Fruit fly (Drosophila melanogaster): ENCODE measurements around the gene CG7824.

Gene CG7824

dm6 chr3R:29834759-29835709 lies 23.7 kb downstream of the CG7824 start, which contains the start of gene Atg16 (continued):
- no peak for TF ChIP-seq Hr78 (GFP tag; optimal IDR thresholded peaks at IDR 0.05)
- no peak for TF ChIP-seq otp (GFP tag; IDR thresholded peaks at IDR 0.05)
- TF ChIP-seq CG31224 (GFP tag; IDR thresholded peaks at IDR 0.05) = no peak
- TF ChIP-seq Optix (GFP tag; IDR thresholded peaks at IDR 0.05) = no peak
- TF ChIP-seq CG3726 (GFP tag; IDR thresholded peaks at IDR 0.05) = no peak
- no peak for TF ChIP-seq Hand (GFP tag; optimal IDR thresholded peaks at IDR 0.05)
- no peak for TF ChIP-seq jigr1 (GFP tag; IDR thresholded peaks at IDR 0.05)
- TF ChIP-seq sc (optimal IDR thresholded peaks at IDR 0.05) = no peak
- no peak for TF ChIP-seq sc (GFP tag; optimal IDR thresholded peaks at IDR 0.05)
- no peak for TF ChIP-seq CG2199 (GFP tag; IDR thresholded peaks at IDR 0.05)
- TF ChIP-seq gcm (GFP tag; optimal IDR thresholded peaks at IDR 0.05) = no peak
- no peak for TF ChIP-seq Hr39 (optimal IDR thresholded peaks at IDR 0.05)
- no peak for TF ChIP-seq CG3281 (GFP tag; optimal IDR thresholded peaks at IDR 0.05)
- peak; percentile 95 for TF ChIP-seq amos (GFP tag; IDR thresholded peaks at IDR 0.05; ENCODE audit: partially characterized antibody)
- TF ChIP-seq CG14860 (GFP tag; IDR thresholded peaks at IDR 0.05; ENCODE audit: partially characterized antibody) = peak; percentile 92
- no peak for TF ChIP-seq pum (GFP tag; optimal IDR thresholded peaks at IDR 0.05)
- TF ChIP-seq CG3407 (GFP tag; optimal IDR thresholded peaks at IDR 0.05) = no peak
- TF ChIP-seq MBD-R2 (GFP tag; IDR thresholded peaks at IDR 0.05) = peak; percentile 75
- TF ChIP-seq CG15514 (GFP tag; optimal IDR thresholded peaks at IDR 0.05) = no peak
- no peak for TF ChIP-seq CG34376 (GFP tag; optimal IDR thresholded peaks at IDR 0.05)
- no peak for TF ChIP-seq PHDP (tag; optimal IDR thresholded peaks at IDR 0.05)
- TF ChIP-seq CkIIα-i1 (GFP tag; IDR thresholded peaks at IDR 0.05) = no peak
- TF ChIP-seq Dad (GFP tag; optimal IDR thresholded peaks at IDR 0.05) = no peak
- no peak for TF ChIP-seq CG32532 (GFP tag; IDR thresholded peaks at IDR 0.05)
- peak; percentile 94 for TF ChIP-seq vnd (GFP tag; IDR thresholded peaks at IDR 0.05; ENCODE audit: partially characterized antibody)
- no peak for TF ChIP-seq CG1024 (GFP tag; IDR thresholded peaks at IDR 0.05)
- no peak for TF ChIP-seq Elba2 (GFP tag; optimal IDR thresholded peaks at IDR 0.05)
- peak; percentile 86 for TF ChIP-seq CG42726 (GFP tag; IDR thresholded peaks at IDR 0.05; ENCODE audit: partially characterized antibody)
- no peak for TF ChIP-seq CG9876 (GFP tag; optimal IDR thresholded peaks at IDR 0.05)
- TF ChIP-seq pros (GFP tag; optimal IDR thresholded peaks at IDR 0.05) = no peak
- TF ChIP-seq slou (GFP tag; optimal IDR thresholded peaks at IDR 0.05) = no peak
- TF ChIP-seq h (optimal IDR thresholded peaks at IDR 0.05) = no peak
- no peak for TF ChIP-seq en (GFP tag; optimal IDR thresholded peaks at IDR 0.05)
- no peak for TF ChIP-seq H2.0 (GFP tag; IDR thresholded peaks at IDR 0.05)
- no peak for TF ChIP-seq Rx (GFP tag; IDR thresholded peaks at IDR 0.05)
- no peak for TF ChIP-seq Dfd (GFP tag; optimal IDR thresholded peaks at IDR 0.05)
- TF ChIP-seq sug (tag; optimal IDR thresholded peaks at IDR 0.05) = no peak
- no peak for TF ChIP-seq ERR (GFP tag; optimal IDR thresholded peaks at IDR 0.05)
- no peak for TF ChIP-seq ham (GFP tag; IDR thresholded peaks at IDR 0.05)
- TF ChIP-seq C15 (GFP tag; IDR thresholded peaks at IDR 0.05) = no peak
- TF ChIP-seq HLH54F (GFP tag; optimal IDR thresholded peaks at IDR 0.05) = no peak
- no peak for TF ChIP-seq klu (GFP tag; IDR thresholded peaks at IDR 0.05)
- no peak for TF ChIP-seq Dip2 (GFP tag; IDR thresholded peaks at IDR 0.05)
- TF ChIP-seq E2f1 (GFP tag; IDR thresholded peaks at IDR 0.05) = no peak
- no peak for TF ChIP-seq CG2712 (tag; optimal IDR thresholded peaks at IDR 0.05)
- no peak for TF ChIP-seq Sox100B (GFP tag; optimal IDR thresholded peaks at IDR 0.05)
- TF ChIP-seq CG17912 (GFP tag; optimal IDR thresholded peaks at IDR 0.05) = no peak
- TF ChIP-seq CrebB (tag; optimal IDR thresholded peaks at IDR 0.05) = no peak
- no peak for TF ChIP-seq CG6689 (GFP tag; IDR thresholded peaks at IDR 0.05)
- TF ChIP-seq so (GFP tag; IDR thresholded peaks at IDR 0.05) = no peak
- no peak for TF ChIP-seq CG12219 (GFP tag; optimal IDR thresholded peaks at IDR 0.05)
- no peak for TF ChIP-seq br (optimal IDR thresholded peaks at IDR 0.05)
